Worm (Caenorhabditis elegans) whole organism, midembryonic: Measurements from ENCODE around the gene ZK856.4.

Experiments used
- T22C8.4 ChIP-seq: fragments of 200-800 bp; sonication (Bioruptor generic); IDR thresholded peaks from 2 replicates; pipeline ENCODE4 v1.3.6; 2022; ENCODE audit warnings: missing genetic modification characterization, missing compliant biosample characterization
- flt-1 ChIP-seq: fragments of 200-800 bp; sonication (Bioruptor generic); IDR thresholded peaks from 2 replicates; pipeline ENCODE4 v1.3.6; 2022; ENCODE audit warnings: missing genetic modification characterization, missing compliant biosample characterization
- klf-2 ChIP-seq: fragments of 200-800 bp; sonication (Bioruptor generic); conservative IDR thresholded peaks from 2 replicates; pipeline ENCODE4 v1.3.6; 2022; ENCODE audit warnings: missing genetic modification reagents, missing genetic modification characterization, missing compliant biosample characterization
- med-1 ChIP-seq: sonication (generic microtip); optimal IDR thresholded peaks from 2 replicates; lab custom pipeline; 2017; ENCODE audit warnings: missing genetic modification characterization, mild to moderate bottlenecking, missing compliant biosample characterization, antibody characterized with exemption, missing genetic modification reagents; ENCODE audit not compliant: insufficient read depth
- ref-1 ChIP-seq: fragments of 200-800 bp; sonication (Bioruptor generic); conservative IDR thresholded peaks from 2 replicates; pipeline ENCODE4 v1.3.6; 2022; ENCODE audit warnings: missing genetic modification reagents, missing genetic modification characterization, missing compliant biosample characterization
- ztf-29 ChIP-seq: fragments of 200-800 bp; sonication (Bioruptor generic); IDR thresholded peaks from 2 replicates; pipeline ENCODE4 v1.3.6; 2022; ENCODE audit warnings: missing genetic modification reagents, missing genetic modification characterization, missing compliant biosample characterization

ce11 chrV:10203435-10204009 lies 20.4 kb downstream of the ZK856.4 start, which contains the start of gene chpf-1:
- TF ChIP-seq ztf-29 (no peak), med-1 (GFP tag; lab: Kevin White, UChicago) (no peak), ref-1 (no peak), T22C8.4 (GFP tag; lab: Robert Waterston, UW) (no peak; the same call in 1 of the 2 replicates), klf-2 (GFP tag; lab: Robert Waterston, UW) (no peak), flt-1 (GFP tag; lab: Robert Waterston, UW) (no peak)
